Worm (Caenorhabditis elegans): Measurements from ENCODE around the gene fbxb-76.

The fbxb-76 gene

ce11 chrIV:11337021-11337420 lies 42.1 kb downstream of the fbxb-76 start, which contains the start of gene F54E12.2:
Gene F54E12.2 (minus strand): TSS chrIV:11337184.
- TF ChIP-seq pax-1 (tag; optimal IDR thresholded peaks at IDR 0.05), result no peak

- TF ChIP-seq lim-6 (tag; optimal IDR thresholded peaks at IDR 0.05) (no peak), unc-3 (GFP tag; conservative IDR thresholded peaks at IDR 0.05) (no peak), unc-3 (tag; optimal IDR thresholded peaks at IDR 0.05) (no peak), ztf-16 (tag; optimal IDR thresholded peaks at IDR 0.05) (no peak), hlh-13 (GFP tag; optimal IDR thresholded peaks at IDR 0.05) (no peak), tbx-2 (tag; optimal IDR thresholded peaks at IDR 0.05) (no peak), ceh-48 (tag; optimal IDR thresholded peaks at IDR 0.05) (no peak), ceh-2 (tag; optimal IDR thresholded peaks at IDR 0.05) (no peak), hlh-30 (tag; optimal IDR thresholded peaks at IDR 0.05; ENCODE audit: insufficient read depth) (no peak), unc-42 (tag; optimal IDR thresholded peaks at IDR 0.05) (no peak), rnt-1 (tag; optimal IDR thresholded peaks at IDR 0.05) (no peak), unc-55 (GFP tag; optimal IDR thresholded peaks at IDR 0.05) (no peak), ama-1 (optimal IDR thresholded peaks at IDR 0.05) (no peak), che-1 (tag; optimal IDR thresholded peaks at IDR 0.05) (no peak), odd-2 (tag; optimal IDR thresholded peaks at IDR 0.05) (no peak), syd-9 (tag; optimal IDR thresholded peaks at IDR 0.05) (no peak), unc-86 (tag; optimal IDR thresholded peaks at IDR 0.05) (no peak), hlh-6 (tag; optimal IDR thresholded peaks at IDR 0.05) (no peak)
Measured at ce11 chrIV:11336180-11336579, 43.0 kb downstream of the fbxb-76 start.

ce11 chrIV:11332751-11333150 lies 46.4 kb downstream of the fbxb-76 start, which contains the start of gene sart-3:
Gene sart-3 (minus strand): TSS chrIV:11332969.
- no peak for TF ChIP-seq tbx-2 (tag; optimal IDR thresholded peaks at IDR 0.05)
- TF ChIP-seq ceh-22 (tag; optimal IDR thresholded peaks at IDR 0.05), result no peak
- TF ChIP-seq pax-1 (tag; optimal IDR thresholded peaks at IDR 0.05), result no peak
- TF ChIP-seq eyg-1 (tag; optimal IDR thresholded peaks at IDR 0.05), result no peak
- TF ChIP-seq ceh-24 (tag; optimal IDR thresholded peaks at IDR 0.05), result no peak
- no peak for TF ChIP-seq pag-3 (tag; optimal IDR thresholded peaks at IDR 0.05; ENCODE audit: borderline replicate concordance)
- TF ChIP-seq sox-2 (GFP tag; IDR thresholded peaks at IDR 0.05), result no peak
- no peak for TF ChIP-seq pat-9 (tag; optimal IDR thresholded peaks at IDR 0.05)
- TF ChIP-seq ceh-34 (tag; optimal IDR thresholded peaks at IDR 0.05), result no peak

- no peak for TF ChIP-seq unc-3 (GFP tag; conservative IDR thresholded peaks at IDR 0.05)
- TF ChIP-seq unc-3 (tag; optimal IDR thresholded peaks at IDR 0.05), result no peak
- no peak for TF ChIP-seq hlh-15 (tag; optimal IDR thresholded peaks at IDR 0.05)
- no peak for TF ChIP-seq odd-2 (tag; optimal IDR thresholded peaks at IDR 0.05)
- TF ChIP-seq ceh-34 (tag; optimal IDR thresholded peaks at IDR 0.05), result no peak
- no peak for TF ChIP-seq ceh-48 (tag; optimal IDR thresholded peaks at IDR 0.05)
- no peak for TF ChIP-seq nhr-11 (tag; optimal IDR thresholded peaks at IDR 0.05)
- no peak for TF ChIP-seq Y22D7AL.16 (tag; optimal IDR thresholded peaks at IDR 0.05)
Measured at ce11 chrIV:11329269-11329668, 49.9 kb downstream of the fbxb-76 start, which contains the start of gene leo-1. Gene leo-1 (minus strand): TSS chrIV:11329369.
